Fruit fly (Drosophila melanogaster) whole organism, wandering third instar larva: Measurements from ENCODE around the gene Vm26Aa.
A peak's percentile ranks its signal among the peaks of the same experiment; 100 is the strongest.

Experiments used
- Abd-B ChIP-seq: fragments of >200 bp; optimal IDR thresholded peaks from 2 replicates; lab custom pipeline; 2017; ENCODE audit warnings: missing biosample characterization, missing genetic modification characterization
- CG32264 ChIP-seq: fragments of 200-800 bp; sonication (Bioruptor generic); optimal IDR thresholded peaks from 2 replicates; lab custom pipeline; 2016; ENCODE audit warnings: missing biosample characterization, missing genetic modification characterization
- CG9705 ChIP-seq: fragments of 200-800 bp; sonication (Bioruptor generic); optimal IDR thresholded peaks from 2 replicates; lab custom pipeline; 2018; ENCODE audit warnings: missing biosample characterization, mild to moderate bottlenecking, missing genetic modification characterization
- CrebA ChIP-seq: fragments of 200-800 bp; sonication (Bioruptor generic); optimal IDR thresholded peaks from 2 replicates; lab custom pipeline; 2016; ENCODE audit warnings: missing biosample characterization, mild to moderate bottlenecking, missing genetic modification characterization, borderline replicate concordance
- Dif ChIP-seq: fragments of 200-275, 200-300 bp; sonication (Bioruptor generic); optimal IDR thresholded peaks from 2 replicates; lab custom pipeline; 2018; ENCODE audit warnings: missing biosample characterization, missing genetic modification characterization; ENCODE audit not compliant: partially characterized antibody
- GATAd ChIP-seq: sonication (Bioruptor generic); optimal IDR thresholded peaks from 2 replicates; lab custom pipeline; 2016; ENCODE audit warnings: missing biosample characterization, missing genetic modification characterization
- HLH106 ChIP-seq: fragments of 200-800 bp; optimal IDR thresholded peaks from 3 replicates; lab custom pipeline; 2019; ENCODE audit warnings: missing biosample characterization, mild to moderate bottlenecking, missing genetic modification characterization, moderate library complexity
- Hnf4 ChIP-seq: fragments of 200-800 bp; sonication (Bioruptor generic); optimal IDR thresholded peaks from 2 replicates; lab custom pipeline; 2016; ENCODE audit warnings: missing biosample characterization, mild to moderate bottlenecking, missing genetic modification characterization
- Hr83 ChIP-seq: fragments of 200-300 bp; sonication (Bioruptor generic); optimal IDR thresholded peaks from 2 replicates; lab custom pipeline; 2016; ENCODE audit warnings: missing biosample characterization, mild to moderate bottlenecking, missing genetic modification characterization, moderate library complexity; ENCODE audit not compliant: poor library complexity, severe bottlenecking
- Jra ChIP-seq: sonication (Bioruptor generic); optimal IDR thresholded peaks from 2 replicates; lab custom pipeline; 2016; ENCODE audit warnings: missing biosample characterization, missing genetic modification characterization
- Mio ChIP-seq: sonication (Bioruptor generic); optimal IDR thresholded peaks from 2 replicates; lab custom pipeline; 2016; ENCODE audit warnings: missing biosample characterization, missing genetic modification characterization
- Myc ChIP-seq: fragments of >200 bp; optimal IDR thresholded peaks from 2 replicates; lab custom pipeline; 2017
- OdsH ChIP-seq: fragments of 200-800 bp; sonication (Bioruptor generic); optimal IDR thresholded peaks from 2 replicates; lab custom pipeline; 2016; ENCODE audit warnings: missing biosample characterization, mild to moderate bottlenecking, missing genetic modification characterization
- Rel ChIP-seq, 2 experiments: fragments of 200-800 bp; sonication (Bioruptor generic) in 1 of 2; optimal IDR thresholded peaks; 2 replicates in 1 of 2; 3 replicates in 1 of 2; lab custom pipeline; 2016 to 2019; ENCODE audit warnings: mild to moderate bottlenecking in 2 of 2, missing biosample characterization in 2 of 2, missing genetic modification characterization in 2 of 2, moderate library complexity in 1 of 2
- Sp1 ChIP-seq: fragments of 200-800 bp; sonication (Bioruptor generic); optimal IDR thresholded peaks from 3 replicates; lab custom pipeline; 2019; ENCODE audit warnings: missing biosample characterization, mild to moderate bottlenecking, missing genetic modification characterization, moderate library complexity
- Vsx2 ChIP-seq: fragments of 200-300, 225-300 bp; sonication (Bioruptor generic); optimal IDR thresholded peaks from 2 replicates; lab custom pipeline; 2018; ENCODE audit warnings: missing biosample characterization, missing genetic modification characterization; ENCODE audit not compliant: partially characterized antibody
- br ChIP-seq: fragments of 200-800 bp; sonication (Bioruptor generic); optimal IDR thresholded peaks from 2 replicates; lab custom pipeline; 2016; ENCODE audit warnings: missing biosample characterization, missing genetic modification characterization
- brk ChIP-seq: fragments of 200-800 bp; sonication (Bioruptor generic); optimal IDR thresholded peaks from 2 replicates; lab custom pipeline; 2016; ENCODE audit warnings: missing biosample characterization, mild to moderate bottlenecking, missing genetic modification characterization
- dmrt93B ChIP-seq: fragments of 200-800 bp; sonication (Bioruptor generic); optimal IDR thresholded peaks from 2 replicates; lab custom pipeline; 2018; ENCODE audit warnings: missing biosample characterization, mild to moderate bottlenecking, missing genetic modification characterization
- dsf ChIP-seq: sonication (Bioruptor generic); optimal IDR thresholded peaks from 2 replicates; lab custom pipeline; 2016; ENCODE audit warnings: missing biosample characterization, missing genetic modification characterization, borderline replicate concordance
- ey ChIP-seq: fragments of 200-800 bp; sonication (Bioruptor generic); optimal IDR thresholded peaks from 2 replicates; lab custom pipeline; 2016; ENCODE audit warnings: missing biosample characterization, missing genetic modification characterization
- foxo ChIP-seq, 2 experiments: fragments of 200-800 bp; sonication (Bioruptor generic); optimal IDR thresholded peaks; 2 replicates in 1 of 2; 3 replicates in 1 of 2; lab custom pipeline; 2016 to 2017; ENCODE audit warnings: missing biosample characterization in 2 of 2, missing genetic modification characterization in 2 of 2
- fru ChIP-seq: fragments of 200-800 bp; sonication (Bioruptor generic); optimal IDR thresholded peaks from 3 replicates; lab custom pipeline; 2016; ENCODE audit warnings: missing biosample characterization, mild to moderate bottlenecking, missing genetic modification characterization
- h ChIP-seq: fragments of 200-800 bp; sonication (Bioruptor generic); optimal IDR thresholded peaks from 3 replicates; lab custom pipeline; 2016; ENCODE audit warnings: missing biosample characterization, mild to moderate bottlenecking, missing genetic modification characterization
- pan ChIP-seq: fragments of >200 bp; optimal IDR thresholded peaks from 2 replicates; lab custom pipeline; 2017
- psq ChIP-seq: fragments of 200-800 bp; sonication (Bioruptor generic); optimal IDR thresholded peaks from 3 replicates; lab custom pipeline; 2017; ENCODE audit warnings: missing biosample characterization, mild to moderate bottlenecking, missing genetic modification characterization, moderate library complexity
- rgr ChIP-seq: fragments of 200-800 bp; sonication (Bioruptor generic); optimal IDR thresholded peaks from 3 replicates; lab custom pipeline; 2016; ENCODE audit warnings: missing biosample characterization, mild to moderate bottlenecking, missing genetic modification characterization
- sage ChIP-seq: fragments of 200-800 bp; sonication (Bioruptor generic); optimal IDR thresholded peaks from 2 replicates; lab custom pipeline; 2016; ENCODE audit warnings: missing biosample characterization, mild to moderate bottlenecking, missing genetic modification characterization
- sv ChIP-seq: fragments of 200-800 bp; sonication (Bioruptor generic); optimal IDR thresholded peaks from 3 replicates; lab custom pipeline; 2016; ENCODE audit warnings: missing biosample characterization, missing genetic modification characterization
- tai ChIP-seq: sonication (Bioruptor generic); optimal IDR thresholded peaks from 2 replicates; lab custom pipeline; 2016; ENCODE audit warnings: missing biosample characterization, missing genetic modification characterization
- usp ChIP-seq: fragments of >200 bp; optimal IDR thresholded peaks from 2 replicates; lab custom pipeline; 2017; ENCODE audit warnings: missing biosample characterization, missing genetic modification characterization

Vm26Aa gene

dm6 chr2L:5971093-5971808 lies 11.1 kb upstream of the Vm26Aa start:
- TF ChIP-seq Sp1 (GFP tag; lab: Kevin White, UChicago) (no peak), ey (no peak), Vsx2 (GFP tag; lab: Kevin White, UChicago) (no peak), CG9705 (GFP tag; lab: Kevin White, UChicago) (no peak), br (GFP tag; lab: Kevin White, UChicago) (no peak), OdsH (GFP tag; lab: Kevin White, UChicago) (no peak), fru (no peak), usp (GFP tag; lab: Kevin White, UChicago) (no peak), sage (GFP tag; lab: Kevin White, UChicago) (no peak), dmrt93B (GFP tag; lab: Kevin White, UChicago) (no peak), Mio (GFP tag; lab: Kevin White, UChicago) (no peak), tai (GFP tag; lab: Kevin White, UChicago) (no peak), Abd-B (GFP tag; lab: Kevin White, UChicago) (no peak), Jra (GFP tag; lab: Kevin White, UChicago) (no peak), Myc (no peak), Rel (GFP tag; optimal IDR thresholded peaks at IDR 0.05; lab: Kevin White, UChicago) (no peak), Rel (tag; optimal IDR thresholded peaks at IDR 0.05; lab: Kevin White, UChicago) (peak; percentile 33), pan (lab: Kevin White, UChicago) (no peak), dsf (no peak), Hr83 (no peak), CrebA (no peak), brk (GFP tag; lab: Kevin White, UChicago) (peak; percentile 51), h (peak; percentile 39)

dm6 chr2L:5969559-5969958 lies 9.4 kb upstream of the Vm26Aa start, which contains the start of gene Ucp4B:
Ucp4B (plus strand) TSS chr2L:5969859.
- TF ChIP-seq GATAd (no peak), sv (GFP tag; lab: Kevin White, UChicago) (no peak), OdsH (GFP tag; lab: Kevin White, UChicago) (no peak), Sp1 (GFP tag; lab: Kevin White, UChicago) (no peak), Vsx2 (GFP tag; lab: Kevin White, UChicago) (no peak), Rel (GFP tag; optimal IDR thresholded peaks at IDR 0.05; lab: Kevin White, UChicago) (no peak), Rel (tag; optimal IDR thresholded peaks at IDR 0.05; lab: Kevin White, UChicago) (no peak), fru (no peak), rgr (GFP tag; lab: Kevin White, UChicago) (no peak), Jra (GFP tag; lab: Kevin White, UChicago) (no peak), CG9705 (GFP tag; lab: Kevin White, UChicago) (no peak), HLH106 (tag; lab: Kevin White, UChicago) (no peak), h (no peak), CG32264 (GFP tag; lab: Kevin White, UChicago) (no peak), Myc (no peak), dsf (no peak), Dif (GFP tag; lab: Kevin White, UChicago) (no peak)

- TF ChIP-seq Sp1 (GFP tag; lab: Kevin White, UChicago) = no peak
- TF ChIP-seq Jra (GFP tag; lab: Kevin White, UChicago) = no peak
- TF ChIP-seq Abd-B (GFP tag; lab: Kevin White, UChicago) = no peak
- no peak for TF ChIP-seq Hr83
- TF ChIP-seq brk (GFP tag; lab: Kevin White, UChicago) = no peak
- TF ChIP-seq Hnf4 = no peak
- TF ChIP-seq pan (lab: Kevin White, UChicago) = no peak
- no peak for TF ChIP-seq Myc
- no peak for TF ChIP-seq Dif (GFP tag; lab: Kevin White, UChicago)
- no peak for TF ChIP-seq foxo (GFP tag; optimal IDR thresholded peaks at IDR 0.05; lab: Kevin White, UChicago)
- no peak for TF ChIP-seq psq (GFP tag; lab: Kevin White, UChicago)
- no peak for TF ChIP-seq Mio (GFP tag; lab: Kevin White, UChicago)
Measured at dm6 chr2L:5967702-5968616, 7.8 kb upstream of the Vm26Aa start, which contains the start of the genes CG13992 and Ucp4C. CG13992 (minus strand) TSS chr2L:5967752. Ucp4C (plus strand) TSS chr2L:5968566.
